Worm (Caenorhabditis elegans) whole organism, late embryonic: ENCODE data around the gene F35C5.1.

Experiments used
- K09A11.1 ChIP-seq: sonication (generic microtip); optimal IDR thresholded peaks from 2 replicates; lab custom pipeline; 2017; ENCODE audit warnings: antibody characterized with exemption, mild to moderate bottlenecking, missing genetic modification characterization, missing compliant biosample characterization; ENCODE audit not compliant: insufficient read depth
- che-1 ChIP-seq: sonication (generic microtip); optimal IDR thresholded peaks from 2 replicates; lab custom pipeline; 2016; ENCODE audit warnings: mild to moderate bottlenecking, missing genetic modification characterization, missing compliant biosample characterization
- fkh-10 ChIP-seq: fragments of 150-350 bp; optimal IDR thresholded peaks from 2 replicates; lab custom pipeline; 2014; ENCODE audit warnings: missing biosample characterization, missing genetic modification reagents, missing genetic modification characterization
- odd-2 ChIP-seq: sonication (generic microtip); optimal IDR thresholded peaks from 2 replicates; lab custom pipeline; 2017; ENCODE audit warnings: antibody characterized with exemption, mild to moderate bottlenecking, missing genetic modification characterization, missing compliant biosample characterization
- pha-4 ChIP-seq: fragments of 150-350 bp; optimal IDR thresholded peaks from 2 replicates; lab custom pipeline; 2018; ENCODE audit warnings: missing biosample characterization, missing genetic modification reagents, missing genetic modification characterization

ce11 chrII:12923225-12923624, 42.6 kb downstream of the F35C5.1 start:
- no peak for TF ChIP-seq che-1 (tag; lab: Kevin White, UChicago)
- no peak for TF ChIP-seq odd-2
- TF ChIP-seq fkh-10 (GFP tag; lab: Kevin White, UChicago) = no peak
- no peak for TF ChIP-seq pha-4 (tag; lab: Kevin White, UChicago)
- TF ChIP-seq K09A11.1 = no peak
